Worm (Caenorhabditis elegans) whole organism, L4/young adult: Measurements from ENCODE around the gene F08F8.10.
A peak's percentile ranks its signal among the peaks of the same experiment; 100 is the strongest.

ENCODE experiments used
- W03F9.2 ChIP-seq: fragments of 150-350 bp; optimal IDR thresholded peaks from 2 replicates; lab custom pipeline; 2014; ENCODE audit warnings: missing biosample characterization, missing genetic modification characterization
- dao-5 ChIP-seq: sonication (generic microtip); optimal IDR thresholded peaks from 2 replicates; lab custom pipeline; 2016; ENCODE audit warnings: missing genotype, missing genetic modification characterization, moderate library complexity, missing compliant biosample characterization
- him-1 ChIP-seq: sonication (generic microtip); optimal IDR thresholded peaks from 2 replicates; lab custom pipeline; 2016; ENCODE audit warnings: missing genotype, missing genetic modification reagents, missing genetic modification characterization, missing compliant biosample characterization

Gene F08F8.10

ce11 chrIII:7357356-7357755, at the start of gene F08F8.10:
Gene F08F8.10, minus strand, starts transcription at chrIII:7357393.
- TF ChIP-seq W03F9.2 (tag; lab: Kevin White, UChicago) (no peak), him-1 (tag; lab: Kevin White, UChicago) (no peak)

DNA sequence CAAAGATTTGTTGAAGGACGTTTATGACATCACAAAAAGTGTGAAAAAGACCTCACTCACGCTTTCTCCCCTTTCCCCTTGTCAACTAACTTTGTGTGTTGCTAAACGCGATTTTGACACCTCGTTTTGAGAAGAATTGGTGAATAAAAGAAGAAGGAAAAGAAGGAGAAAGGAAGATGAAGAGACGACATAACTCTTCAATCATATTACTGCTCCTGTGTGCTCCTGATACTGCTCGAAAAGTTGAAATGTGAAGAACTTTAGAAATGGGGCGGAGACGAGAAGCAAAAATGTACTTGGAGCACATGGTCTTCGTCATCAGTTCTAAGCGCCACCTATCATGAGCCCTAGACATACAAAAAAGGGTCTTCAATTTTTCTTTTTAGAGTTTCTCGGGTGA, 41.8 kb upstream of the F08F8.10 start:
- TF ChIP-seq W03F9.2 (tag; lab: Kevin White, UChicago) (no peak), him-1 (tag; lab: Kevin White, UChicago) (no peak), dao-5 (tag; lab: Kevin White, UChicago) (no peak)

- no peak for TF ChIP-seq him-1 (tag; lab: Kevin White, UChicago)
Observed at ce11 chrIII:7397196-7397595, 40.0 kb upstream of the F08F8.10 start.

DNA sequence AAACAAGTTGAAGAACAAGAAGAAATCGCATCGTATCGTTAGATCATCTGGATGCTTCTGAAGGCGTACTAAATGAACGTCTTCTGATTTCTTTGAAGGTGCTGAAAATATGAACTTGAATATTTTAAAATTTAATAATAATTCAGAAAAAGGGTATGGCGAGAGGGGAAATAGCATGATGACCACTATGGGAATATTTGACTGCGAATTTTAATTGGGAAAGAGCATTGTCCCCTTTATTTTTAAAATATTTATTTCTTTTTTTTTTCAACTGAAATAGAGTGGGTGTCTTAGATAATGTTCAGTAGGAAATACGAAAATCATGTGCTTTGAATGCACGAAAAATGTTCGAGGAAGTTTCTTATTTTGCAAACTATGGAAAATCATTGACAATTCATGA, 38.2 kb upstream of the F08F8.10 start, which contains the start of gene lgc-50:
TSS of gene lgc-50 (minus strand) at position 101 of the 400 bp plus-strand sequence.
- TF ChIP-seq W03F9.2 (tag; lab: Kevin White, UChicago) = no peak
- no peak for TF ChIP-seq dao-5 (tag; lab: Kevin White, UChicago)
- TF ChIP-seq him-1 (tag; lab: Kevin White, UChicago) = no peak

- TF ChIP-seq him-1 (tag; lab: Kevin White, UChicago) (peak; percentile 88), dao-5 (tag; lab: Kevin White, UChicago) (no peak)
Observed at ce11 chrIII:7387359-7387758, 30.2 kb upstream of the F08F8.10 start.

DNA sequence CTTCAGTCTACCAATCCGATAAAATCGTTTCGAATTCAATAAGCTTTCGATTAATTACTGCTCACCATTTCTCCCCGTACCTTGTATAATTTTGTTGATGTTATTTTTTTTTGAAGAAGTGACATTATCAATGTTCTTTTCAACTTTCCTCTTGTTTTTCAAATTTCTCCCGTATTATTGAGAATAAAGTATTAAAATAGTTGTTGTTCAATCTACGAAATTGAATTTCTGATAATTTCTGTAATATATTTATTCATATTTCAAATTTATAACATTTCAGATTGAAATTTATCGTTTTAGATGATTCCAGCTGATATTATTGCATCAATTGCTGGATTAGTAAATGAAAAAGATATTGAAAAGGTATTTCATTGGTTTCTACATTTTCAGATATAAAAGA, 28.7 kb upstream of the F08F8.10 start, which contains the start of gene trd-1:
TSS of gene trd-1 (plus strand) at position 301 of the 400 bp plus-strand sequence.
- TF ChIP-seq him-1 (tag; lab: Kevin White, UChicago) (no peak), W03F9.2 (tag; lab: Kevin White, UChicago) (no peak)

- TF ChIP-seq W03F9.2 (tag; lab: Kevin White, UChicago) (no peak), dao-5 (tag; lab: Kevin White, UChicago) (no peak), him-1 (tag; lab: Kevin White, UChicago) (no peak)
Observed at ce11 chrIII:7383733-7384132, 26.5 kb upstream of the F08F8.10 start, which contains the start of gene tbp-1. Gene tbp-1, plus strand, starts transcription at chrIII:7384033.

DNA sequence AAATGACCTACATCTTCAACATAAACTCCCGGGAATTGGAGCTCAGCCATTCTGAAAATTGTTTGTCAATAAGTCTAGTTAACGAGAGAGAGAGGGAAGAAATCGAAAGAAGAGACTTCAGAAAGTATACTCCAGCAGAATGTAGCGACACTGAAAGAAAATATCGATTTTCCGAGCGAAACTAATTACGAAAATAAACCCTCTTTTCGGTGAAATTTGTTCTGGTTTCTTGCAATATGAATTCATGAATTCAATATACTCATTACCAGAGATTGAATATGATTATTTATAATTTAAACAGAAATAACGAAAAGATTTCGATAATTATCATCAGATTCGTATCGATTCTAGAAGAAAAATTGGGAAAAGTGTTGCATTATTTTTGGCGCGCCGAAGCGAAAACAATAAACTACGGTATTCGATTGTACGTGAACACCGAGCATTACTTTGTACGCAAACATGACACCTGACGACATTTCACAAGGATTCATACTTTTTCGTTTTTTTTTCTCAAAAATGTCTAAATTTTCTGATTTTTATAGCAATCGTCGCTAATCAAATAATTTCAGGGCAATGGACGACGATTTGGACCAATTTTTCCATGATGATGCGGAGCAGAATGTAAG, 24.5 kb upstream of the F08F8.10 start, which contains the start of the genes hmg-4 and T20B12.3:
TSS of gene hmg-4 (minus strand) at position 51 of the 626 bp plus-strand sequence.
TSS of gene T20B12.3 (plus strand) at position 570 of the 626 bp plus-strand sequence.
- TF ChIP-seq dao-5 (tag; lab: Kevin White, UChicago) = no peak
- TF ChIP-seq W03F9.2 (tag; lab: Kevin White, UChicago) = peak; percentile 42

DNA sequence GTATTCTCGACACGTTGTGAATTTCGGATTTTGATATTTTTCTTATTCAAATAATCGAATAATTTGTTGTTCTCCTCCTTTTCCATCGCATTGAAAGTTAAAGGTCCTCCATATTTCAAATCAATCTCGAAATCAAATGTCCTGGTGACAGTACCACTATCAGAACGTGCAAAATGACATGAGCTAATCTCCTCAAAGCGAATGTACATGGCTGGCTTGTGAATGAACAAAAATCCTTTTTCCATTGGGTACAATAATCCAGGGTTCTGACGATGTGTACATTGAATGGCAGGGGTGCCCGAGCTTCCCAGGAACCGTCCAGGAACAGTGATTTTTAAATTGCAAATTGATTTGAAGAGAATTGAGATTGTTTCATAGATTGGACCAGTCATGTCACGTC, 22.9 kb upstream of the F08F8.10 start:
- TF ChIP-seq W03F9.2 (tag; lab: Kevin White, UChicago) (no peak), dao-5 (tag; lab: Kevin White, UChicago) (no peak), him-1 (tag; lab: Kevin White, UChicago) (no peak)

- TF ChIP-seq him-1 (tag; lab: Kevin White, UChicago) (no peak), W03F9.2 (tag; lab: Kevin White, UChicago) (no peak), dao-5 (tag; lab: Kevin White, UChicago) (no peak)
Observed at ce11 chrIII:7378945-7379344, 21.8 kb upstream of the F08F8.10 start, which contains the start of gene T20B12.7. Gene T20B12.7, minus strand, starts transcription at chrIII:7379045.

- TF ChIP-seq W03F9.2 (tag; lab: Kevin White, UChicago) (no peak), dao-5 (tag; lab: Kevin White, UChicago) (no peak), him-1 (tag; lab: Kevin White, UChicago) (no peak)
Observed at ce11 chrIII:7378522-7378921, 21.3 kb upstream of the F08F8.10 start.

DNA sequence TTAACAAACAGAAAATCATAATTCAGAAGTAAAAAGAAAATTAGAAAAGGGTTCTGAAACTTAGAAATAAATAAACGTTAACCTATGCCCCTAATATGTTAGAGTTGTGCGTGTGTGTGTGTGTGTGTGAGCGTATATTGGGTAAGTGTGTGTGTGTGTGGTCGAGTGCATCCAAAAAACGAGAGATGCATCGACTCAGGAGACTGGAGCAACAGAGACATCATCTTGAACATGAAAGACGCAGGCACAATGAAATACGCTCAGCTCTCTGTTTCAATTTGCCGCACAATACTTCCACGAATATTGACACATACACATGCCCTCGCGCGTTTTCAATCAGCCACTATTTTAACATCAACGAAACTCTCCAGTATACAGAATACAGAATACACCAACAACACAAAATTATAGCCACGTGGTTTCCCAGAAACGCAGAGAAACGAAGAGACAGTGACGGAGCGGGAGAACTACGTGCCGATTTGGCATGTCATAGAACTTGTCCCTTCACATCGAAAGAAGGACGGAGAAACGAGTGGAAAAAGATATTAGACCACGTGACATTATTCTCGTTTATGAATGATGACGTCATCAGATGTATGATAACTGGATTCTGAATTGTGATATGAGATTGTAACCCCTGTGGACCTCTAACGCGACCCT, 19.1 kb upstream of the F08F8.10 start:
- TF ChIP-seq him-1 (tag; lab: Kevin White, UChicago) (no peak), dao-5 (tag; lab: Kevin White, UChicago) (no peak), W03F9.2 (tag; lab: Kevin White, UChicago) (no peak)

DNA sequence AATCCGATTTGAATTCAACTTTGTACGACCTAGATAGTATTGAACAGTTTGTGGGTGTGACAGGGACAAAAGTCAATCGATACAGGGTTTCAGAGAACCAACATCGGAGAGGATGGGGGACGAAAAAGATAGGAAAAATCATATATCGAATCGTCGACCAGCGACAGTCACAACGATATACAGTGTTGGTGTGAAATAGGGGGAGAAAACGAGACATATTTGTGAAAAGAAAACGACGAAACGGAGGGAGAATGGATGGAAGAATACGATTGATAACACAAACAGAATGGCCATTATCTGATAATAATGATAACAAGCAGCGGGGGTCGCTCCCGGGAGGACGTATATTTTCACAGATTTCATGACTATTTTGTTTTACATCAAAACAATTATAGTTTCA, 18.2 kb upstream of the F08F8.10 start:
- TF ChIP-seq dao-5 (tag; lab: Kevin White, UChicago) (no peak), W03F9.2 (tag; lab: Kevin White, UChicago) (no peak), him-1 (tag; lab: Kevin White, UChicago) (no peak)
